Fruit fly (Drosophila melanogaster) whole organism, embryonic: Measurements from ENCODE around the gene insv.
A peak's percentile ranks its signal among the peaks of the same experiment; 100 is the strongest.

Source experiments
- Asciz ChIP-seq: fragments of 200-800 bp; sonication (Bioruptor generic); optimal IDR thresholded peaks from 2 replicates; lab custom pipeline; 2017; ENCODE audit warnings: missing biosample characterization, mild to moderate bottlenecking, missing genetic modification characterization, missing genetic modification reagents
- Atf3 ChIP-seq: fragments of 200-800 bp; sonication (Bioruptor generic); optimal IDR thresholded peaks from 3 replicates; lab custom pipeline; 2016; ENCODE audit warnings: missing biosample characterization, missing genetic modification characterization
- CG10321 ChIP-seq: fragments of 200-800 bp; sonication (Bioruptor generic); IDR thresholded peaks from 2 replicates; pipeline ENCODE4 v1.3.6; 2022; ENCODE audit warnings: missing biosample characterization, missing genetic modification characterization
- CG11456 ChIP-seq: fragments of 200-800 bp; sonication (Bioruptor generic); IDR thresholded peaks from 3 replicates; pipeline ENCODE4 v1.3.6; 2022; ENCODE audit warnings: missing biosample characterization, missing genetic modification characterization
- CG11723 ChIP-seq: fragments of 200-800 bp; sonication (Bioruptor generic); optimal IDR thresholded peaks from 2 replicates; lab custom pipeline; 2017; ENCODE audit warnings: missing biosample characterization, mild to moderate bottlenecking, missing genetic modification characterization
- CG13296 ChIP-seq: fragments of 200-800 bp; sonication (Bioruptor generic); optimal IDR thresholded peaks from 3 replicates; lab custom pipeline; 2018; ENCODE audit warnings: missing biosample characterization, mild to moderate bottlenecking, missing genetic modification characterization
- CG14667 ChIP-seq: fragments of 200-800 bp; sonication (Bioruptor generic); IDR thresholded peaks from 2 replicates; pipeline ENCODE4 v1.3.6; 2022; ENCODE audit warnings: missing biosample characterization, missing genetic modification characterization
- CG15514 ChIP-seq: fragments of 200-800 bp; sonication (Bioruptor generic); optimal IDR thresholded peaks from 3 replicates; lab custom pipeline; 2017; ENCODE audit warnings: missing biosample characterization, missing genetic modification characterization, mild to moderate bottlenecking, moderate library complexity, missing genetic modification reagents
- CG1647 ChIP-seq: fragments of 200-800 bp; sonication (Bioruptor generic); optimal IDR thresholded peaks from 3 replicates; lab custom pipeline; 2016; ENCODE audit warnings: missing biosample characterization, missing genetic modification characterization
- CG30020 ChIP-seq: fragments of 200-800 bp; optimal IDR thresholded peaks from 2 replicates; lab custom pipeline; 2019; ENCODE audit warnings: missing biosample characterization, mild to moderate bottlenecking, missing genetic modification characterization, moderate library complexity
- CG32532 ChIP-seq: fragments of 200-800 bp; sonication (Bioruptor generic); IDR thresholded peaks from 2 replicates; pipeline ENCODE4 v1.3.6; 2022; ENCODE audit warnings: missing biosample characterization, missing genetic modification characterization
- CG3281 ChIP-seq: fragments of 200-800 bp; sonication (Bioruptor generic); optimal IDR thresholded peaks from 3 replicates; lab custom pipeline; 2017; ENCODE audit warnings: missing biosample characterization, mild to moderate bottlenecking, missing genetic modification characterization
- CG33213 ChIP-seq: fragments of 200-800 bp; sonication (Bioruptor generic); optimal IDR thresholded peaks from 3 replicates; lab custom pipeline; 2016; ENCODE audit warnings: missing biosample characterization, missing genetic modification characterization
- CG3847 ChIP-seq: fragments of 200-800 bp; sonication (Bioruptor generic); IDR thresholded peaks from 2 replicates; pipeline ENCODE4 v1.3.6; 2022; ENCODE audit warnings: missing biosample characterization, missing genetic modification characterization
- CG6654 ChIP-seq: fragments of 200-800 bp; sonication (Bioruptor generic); optimal IDR thresholded peaks from 2 replicates; lab custom pipeline; 2017; ENCODE audit warnings: missing biosample characterization, mild to moderate bottlenecking, missing genetic modification characterization
- CG6765 ChIP-seq: fragments of 200-800 bp; sonication (Bioruptor generic); optimal IDR thresholded peaks from 3 replicates; lab custom pipeline; 2017; ENCODE audit warnings: missing biosample characterization, mild to moderate bottlenecking, missing genetic modification characterization
- CG7928 ChIP-seq: fragments of 200-800 bp; sonication (Bioruptor generic); optimal IDR thresholded peaks from 2 replicates; lab custom pipeline; 2017; ENCODE audit warnings: missing biosample characterization, mild to moderate bottlenecking, missing genetic modification characterization
- CG8944 ChIP-seq: fragments of 200-800 bp; sonication (Bioruptor generic); optimal IDR thresholded peaks from 3 replicates; lab custom pipeline; 2016; ENCODE audit warnings: missing biosample characterization, missing genetic modification characterization
- CG9609 ChIP-seq: fragments of 200-800 bp; sonication (Bioruptor generic); optimal IDR thresholded peaks from 3 replicates; lab custom pipeline; 2016; ENCODE audit warnings: missing biosample characterization, missing genetic modification characterization
- Camta ChIP-seq: fragments of 200-800 bp; sonication (Bioruptor generic); optimal IDR thresholded peaks from 2 replicates; lab custom pipeline; 2016; ENCODE audit warnings: missing biosample characterization, missing genetic modification characterization
- Dll ChIP-seq: fragments of 200-800 bp; sonication (Bioruptor generic); IDR thresholded peaks from 4 replicates; pipeline ENCODE4 v1.3.6; 2022; ENCODE audit warnings: missing biosample characterization, missing genetic modification characterization; ENCODE audit not compliant: partially characterized antibody
- Doc2 ChIP-seq: fragments of 200-800 bp; sonication (Bioruptor generic); IDR thresholded peaks from 2 replicates; pipeline ENCODE4 v1.3.6; 2022; ENCODE audit warnings: missing biosample characterization, missing genetic modification characterization
- Dref ChIP-seq: fragments of 200-800 bp; sonication (Bioruptor generic); IDR thresholded peaks from 2 replicates; pipeline ENCODE4 v1.3.6; 2022; ENCODE audit warnings: missing biosample characterization, missing genetic modification characterization
- E2f2 ChIP-seq: fragments of 200-800 bp; sonication (Bioruptor generic); IDR thresholded peaks from 2 replicates; pipeline ENCODE4 v1.3.6; 2022; ENCODE audit warnings: missing biosample characterization, missing genetic modification characterization
- Gug ChIP-seq: fragments of 200-800 bp; sonication (Bioruptor generic); IDR thresholded peaks from 4 replicates; pipeline ENCODE4 v1.3.6; 2022; ENCODE audit warnings: missing biosample characterization, missing genetic modification characterization
- H2.0 ChIP-seq: fragments of 200-800 bp; sonication (Bioruptor generic); IDR thresholded peaks from 2 replicates; pipeline ENCODE4 v1.3.6; 2022; ENCODE audit warnings: missing biosample characterization, missing genetic modification characterization
- HLHmδ ChIP-seq: fragments of 200-800 bp; sonication (Bioruptor generic); optimal IDR thresholded peaks from 2 replicates; lab custom pipeline; 2018; ENCODE audit warnings: missing biosample characterization, mild to moderate bottlenecking, missing genetic modification characterization, moderate library complexity
- Hey ChIP-seq: fragments of 200-800 bp; sonication (Bioruptor generic); optimal IDR thresholded peaks from 3 replicates; lab custom pipeline; 2018; ENCODE audit warnings: missing biosample characterization, mild to moderate bottlenecking, missing genetic modification characterization
- Mad ChIP-seq: fragments of 200-800 bp; sonication (Bioruptor generic); optimal IDR thresholded peaks from 2 replicates; lab custom pipeline; 2016; ENCODE audit warnings: missing biosample characterization, missing genetic modification characterization
- Nf-YC ChIP-seq: fragments of 200-800 bp; optimal IDR thresholded peaks from 3 replicates; lab custom pipeline; 2019; ENCODE audit warnings: missing biosample characterization, mild to moderate bottlenecking, missing genetic modification characterization, moderate library complexity
- Side ChIP-seq: fragments of 200-800 bp; sonication (Bioruptor generic); optimal IDR thresholded peaks from 2 replicates; lab custom pipeline; 2016; ENCODE audit warnings: missing biosample characterization, missing genetic modification characterization
- Sox102F ChIP-seq: fragments of 200-800 bp; sonication (Bioruptor generic); optimal IDR thresholded peaks from 2 replicates; lab custom pipeline; 2018; ENCODE audit warnings: missing biosample characterization, mild to moderate bottlenecking, missing genetic modification characterization, moderate library complexity
- ase ChIP-seq: fragments of 200-800 bp; sonication (Bioruptor generic); IDR thresholded peaks from 3 replicates; pipeline ENCODE4 v1.3.6; 2022; ENCODE audit warnings: missing biosample characterization, missing genetic modification characterization
- br ChIP-seq: fragments of >200 bp; optimal IDR thresholded peaks from 2 replicates; lab custom pipeline; 2017
- chm ChIP-seq: fragments of 200-800 bp; sonication (Bioruptor generic); IDR thresholded peaks from 2 replicates; pipeline ENCODE4 v1.3.6; 2022; ENCODE audit warnings: missing biosample characterization, missing genetic modification characterization
- crc ChIP-seq: fragments of 200-800 bp; sonication (Bioruptor generic); optimal IDR thresholded peaks from 2 replicates; lab custom pipeline; 2016; ENCODE audit warnings: missing biosample characterization, missing genetic modification characterization
- da ChIP-seq: fragments of 200-800 bp; sonication (Bioruptor generic); optimal IDR thresholded peaks from 2 replicates; lab custom pipeline; 2016; ENCODE audit warnings: missing biosample characterization, missing genetic modification characterization
- dmrt11E ChIP-seq: fragments of 200-800 bp; sonication (Bioruptor generic); optimal IDR thresholded peaks from 3 replicates; lab custom pipeline; 2018; ENCODE audit warnings: missing biosample characterization, mild to moderate bottlenecking, missing genetic modification characterization, moderate library complexity
- fd64A ChIP-seq: fragments of 200-800 bp; sonication (Bioruptor generic); optimal IDR thresholded peaks from 3 replicates; lab custom pipeline; 2018; ENCODE audit warnings: missing biosample characterization, mild to moderate bottlenecking, missing genetic modification characterization
- gcm2 ChIP-seq: fragments of 200-800 bp; sonication (Bioruptor generic); optimal IDR thresholded peaks from 2 replicates; lab custom pipeline; 2016; ENCODE audit warnings: missing biosample characterization, missing genetic modification characterization
- ken ChIP-seq: fragments of 200-800 bp; sonication (Bioruptor generic); IDR thresholded peaks from 3 replicates; pipeline ENCODE4 v1.3.6; 2022; ENCODE audit warnings: missing biosample characterization, missing genetic modification characterization
- klu ChIP-seq: fragments of 200-800 bp; sonication (Bioruptor generic); IDR thresholded peaks from 2 replicates; pipeline ENCODE4 v1.3.6; 2022; ENCODE audit warnings: missing biosample characterization, missing genetic modification characterization
- lola ChIP-seq, 3 experiments: fragments of >200 bp in 2 of 3; fragments of 200-800 bp in 1 of 3; sonication (Bioruptor generic) in 1 of 3; optimal IDR thresholded peaks; 2 replicates each; lab custom pipeline; 2017 to 2019; ENCODE audit warnings: missing biosample characterization in 3 of 3, missing genetic modification characterization in 3 of 3, mild to moderate bottlenecking in 1 of 3, moderate library complexity in 1 of 3
- otp ChIP-seq: fragments of 200-800 bp; sonication (Bioruptor generic); IDR thresholded peaks from 3 replicates; pipeline ENCODE4, ENCODE4 v1.3.6; 2022; ENCODE audit warnings: missing biosample characterization, missing genetic modification characterization
- p53 ChIP-seq: fragments of 200-800 bp; sonication (Bioruptor generic); optimal IDR thresholded peaks from 2 replicates; lab custom pipeline; 2016; ENCODE audit warnings: missing biosample characterization, missing genetic modification characterization
- pnt ChIP-seq: fragments of 200-800 bp; sonication (Bioruptor generic); optimal IDR thresholded peaks from 3 replicates; lab custom pipeline; 2016; ENCODE audit warnings: missing biosample characterization, missing genetic modification characterization
- pzg ChIP-seq: fragments of 200-800 bp; sonication (Bioruptor generic); optimal IDR thresholded peaks from 3 replicates; lab custom pipeline; 2018; ENCODE audit warnings: missing biosample characterization, mild to moderate bottlenecking, missing genetic modification characterization, moderate library complexity
- ro ChIP-seq: fragments of 200-800 bp; sonication (Bioruptor generic); IDR thresholded peaks from 2 replicates; pipeline ENCODE4 v1.3.6; 2022; ENCODE audit warnings: missing biosample characterization, missing genetic modification characterization
- sim ChIP-seq: fragments of 200-800 bp; sonication (Bioruptor generic); IDR thresholded peaks from 2 replicates; pipeline ENCODE4 v1.3.6; 2022; ENCODE audit warnings: missing biosample characterization, missing genetic modification characterization
- sqz ChIP-seq: fragments of 200-800 bp; sonication (Bioruptor generic); optimal IDR thresholded peaks from 3 replicates; lab custom pipeline; 2018; ENCODE audit warnings: missing biosample characterization, mild to moderate bottlenecking, missing genetic modification characterization
- ttk ChIP-seq: fragments of 200-800 bp; sonication (Bioruptor generic); IDR thresholded peaks from 2 replicates; pipeline ENCODE4 v2.1.2; 2022; ENCODE audit warnings: missing biosample characterization, missing genetic modification characterization
- vvl ChIP-seq: fragments of 200-800 bp; sonication (Bioruptor generic); IDR thresholded peaks from 2 replicates; pipeline ENCODE4 v1.3.6; 2022; ENCODE audit warnings: missing biosample characterization, missing genetic modification characterization

insv gene

dm6 chr2L:2585285-2585684, 8.5 kb upstream of the insv start, which contains the start of gene Drp1 (continued):
- TF ChIP-seq HLHmδ (GFP tag; lab: Kevin White, UChicago) (no peak), ase (GFP tag; lab: Robert Waterston, UW) (no peak), Side (GFP tag; lab: Kevin White, UChicago) (peak; percentile 46), Atf3 (GFP tag; lab: Kevin White, UChicago) (peak; percentile 12), dmrt11E (tag; lab: Kevin White, UChicago) (peak; percentile 23), ken (GFP tag; lab: Robert Waterston, UW) (peak; percentile 77), Asciz (GFP tag; lab: Kevin White, UChicago) (no peak), CG13296 (GFP tag; lab: Kevin White, UChicago) (peak; percentile 4), H2.0 (GFP tag; lab: Robert Waterston, UW) (peak; percentile 34; the same call in 1 of the 2 replicates), Mad (GFP tag; lab: Kevin White, UChicago) (peak; percentile 78), Nf-YC (no peak), CG30020 (no peak), sqz (GFP tag; lab: Kevin White, UChicago) (no peak), vvl (GFP tag; lab: Robert Waterston, UW) (peak; percentile 50; the same call in 1 of the 2 replicates), Hey (no peak), E2f2 (GFP tag; lab: Robert Waterston, UW) (peak; percentile 99), CG33213 (GFP tag; lab: Kevin White, UChicago) (peak; percentile 84), CG9609 (peak; percentile 63), gcm2 (GFP tag; lab: Kevin White, UChicago) (no peak), Gug (GFP tag; lab: Robert Waterston, UW) (peak; percentile 54; the same call in 1 of the 4 replicates), CG3847 (GFP tag; lab: Robert Waterston, UW) (peak; percentile 97), CG11456 (GFP tag; lab: Robert Waterston, UW) (peak; percentile 74; the same call in 2 of the 3 replicates), br (lab: Kevin White, UChicago) (no peak), fd64A (GFP tag; lab: Kevin White, UChicago) (no peak), CG6654 (GFP tag; lab: Kevin White, UChicago) (no peak), klu (GFP tag; lab: Robert Waterston, UW) (no peak), lola (GFP tag; optimal IDR thresholded peaks at IDR 0.05; lab: Kevin White, UChicago) (no peak), Sox102F (GFP tag; lab: Kevin White, UChicago) (no peak), Dref (GFP tag; lab: Robert Waterston, UW) (peak; percentile 55), crc (GFP tag; lab: Kevin White, UChicago) (no peak), CG11723 (GFP tag; lab: Kevin White, UChicago) (no peak), CG6765 (no peak), CG8944 (peak; percentile 62), CG14667 (no peak), Dll (GFP tag; lab: Robert Waterston, UW) (peak; percentile 59; the same call in 3 of the 4 replicates), da (GFP tag; lab: Kevin White, UChicago) (peak; percentile 30), CG1647 (GFP tag; lab: Kevin White, UChicago) (no peak), CG32532 (GFP tag; lab: Robert Waterston, UW) (peak; percentile 65), CG3281 (GFP tag; lab: Kevin White, UChicago) (peak; percentile 21), pnt (GFP tag; lab: Kevin White, UChicago) (peak; percentile 46), CG7928 (peak; percentile 43), Camta (GFP tag; lab: Kevin White, UChicago) (peak; percentile 39), CG10321 (no peak), ttk (GFP tag; lab: Robert Waterston, UW) (peak; percentile 40; the same call in 1 of the 2 replicates), Doc2 (GFP tag; lab: Robert Waterston, UW) (no peak), p53 (GFP tag; lab: Kevin White, UChicago) (peak; percentile 62), sim (GFP tag; lab: Robert Waterston, UW) (no peak), ro (GFP tag; lab: Robert Waterston, UW) (no peak), pzg (GFP tag; lab: Kevin White, UChicago) (peak; percentile 98), chm (GFP tag; lab: Robert Waterston, UW) (peak; percentile 61; the same call in 1 of the 2 replicates), otp (GFP tag; lab: Robert Waterston, UW) (no peak), CG15514 (peak; percentile 84)
